Worm (Caenorhabditis elegans) whole organism, mixed stage, embryonic: ENCODE measurements around the gene pir-2.
A peak's percentile ranks its signal among the peaks of the same experiment; 100 is the strongest.

Source experiments
- M03D4.4 ChIP-seq: sonication (generic microtip); optimal IDR thresholded peaks from 2 replicates; lab custom pipeline; 2017; ENCODE audit warnings: mild to moderate bottlenecking, missing genetic modification characterization, missing compliant biosample characterization
- bed-3 ChIP-seq: fragments of 200-800 bp; sonication (Bioruptor generic); optimal IDR thresholded peaks from 3 replicates; lab custom pipeline; 2018; ENCODE audit warnings: mild to moderate bottlenecking, missing genetic modification characterization, moderate library complexity, missing compliant biosample characterization
- blmp-1 ChIP-seq: fragments of 150-350 bp; optimal IDR thresholded peaks from 2 replicates; lab custom pipeline; 2014; ENCODE audit warnings: missing biosample characterization, missing genetic modification characterization
- ceh-39 ChIP-seq: fragments of 150-350 bp; optimal IDR thresholded peaks from 2 replicates; lab custom pipeline; 2014; ENCODE audit warnings: missing biosample characterization, missing genetic modification characterization
- ceh-43 ChIP-seq: fragments of 200-800 bp; sonication (Bioruptor generic); optimal IDR thresholded peaks from 2 replicates; lab custom pipeline; 2018; ENCODE audit warnings: mild to moderate bottlenecking, missing genetic modification characterization, moderate library complexity, missing compliant biosample characterization
- ceh-83 ChIP-seq: fragments of 200-800 bp; sonication (Bioruptor generic); optimal IDR thresholded peaks from 2 replicates; lab custom pipeline; 2018; ENCODE audit warnings: mild to moderate bottlenecking, missing genetic modification characterization, missing compliant biosample characterization
- ces-1 ChIP-seq: fragments of 150-350 bp; optimal IDR thresholded peaks from 2 replicates; lab custom pipeline; 2014; ENCODE audit warnings: missing biosample characterization, missing genetic modification reagents, missing genetic modification characterization
- cnd-1 ChIP-seq: fragments of 200-800 bp; sonication (Bioruptor generic); optimal IDR thresholded peaks from 2 replicates; lab custom pipeline; 2018; ENCODE audit warnings: mild to moderate bottlenecking, missing genetic modification characterization, missing compliant biosample characterization
- drap-1 ChIP-seq: fragments of 200-800 bp; sonication (Bioruptor generic); optimal IDR thresholded peaks from 3 replicates; lab custom pipeline; 2018; ENCODE audit warnings: mild to moderate bottlenecking, missing genetic modification characterization, missing compliant biosample characterization
- elt-1 ChIP-seq: sonication (generic microtip); optimal IDR thresholded peaks from 2 replicates; lab custom pipeline; 2017; ENCODE audit warnings: missing genetic modification characterization, mild to moderate bottlenecking, missing compliant biosample characterization, antibody characterized with exemption, moderate library complexity, borderline replicate concordance; ENCODE audit not compliant: insufficient read depth
- elt-3 ChIP-seq: fragments of 150-350 bp; optimal IDR thresholded peaks from 2 replicates; lab custom pipeline; 2014; ENCODE audit warnings: missing biosample characterization, missing genetic modification characterization
- flh-1 ChIP-seq: fragments of 200-800 bp; sonication (Bioruptor generic); optimal IDR thresholded peaks from 2 replicates; lab custom pipeline; 2018; ENCODE audit warnings: mild to moderate bottlenecking, missing genetic modification characterization, moderate library complexity, missing compliant biosample characterization
- ham-2 ChIP-seq: fragments of 200-800 bp; sonication (Bioruptor generic); optimal IDR thresholded peaks from 2 replicates; lab custom pipeline; 2018; ENCODE audit warnings: mild to moderate bottlenecking, missing genetic modification characterization, missing compliant biosample characterization
- hlh-1 ChIP-seq: fragments of 150-350 bp; optimal IDR thresholded peaks from 2 replicates; lab custom pipeline; 2014; ENCODE audit warnings: missing biosample characterization, missing genetic modification reagents, missing genetic modification characterization
- lin-13 ChIP-seq: fragments of 150-350 bp; optimal IDR thresholded peaks from 2 replicates; lab custom pipeline; 2014; ENCODE audit warnings: missing biosample characterization, missing genetic modification characterization
- lin-32 ChIP-seq: fragments of 200-800 bp; sonication (Bioruptor generic); optimal IDR thresholded peaks from 2 replicates; lab custom pipeline; 2018; ENCODE audit warnings: mild to moderate bottlenecking, missing genetic modification characterization, missing compliant biosample characterization
- lsy-2 ChIP-seq: fragments of 150-350 bp; optimal IDR thresholded peaks from 2 replicates; lab custom pipeline; 2014; ENCODE audit warnings: missing biosample characterization, missing genetic modification characterization
- mab-5 ChIP-seq: fragments of 150-350 bp; optimal IDR thresholded peaks from 2 replicates; lab custom pipeline; 2014; ENCODE audit warnings: missing biosample characterization, missing genetic modification characterization
- mep-1 ChIP-seq: fragments of 150-350 bp; optimal IDR thresholded peaks from 2 replicates; lab custom pipeline; 2017; ENCODE audit warnings: missing biosample characterization, missing genetic modification reagents, missing genetic modification characterization, inconsistent platforms
- mls-2 ChIP-seq: sonication (generic microtip); optimal IDR thresholded peaks from 2 replicates; lab custom pipeline; 2016; ENCODE audit warnings: mild to moderate bottlenecking, missing genetic modification characterization, moderate library complexity, missing compliant biosample characterization
- nhr-12 ChIP-seq: fragments of 150-350 bp; optimal IDR thresholded peaks from 2 replicates; lab custom pipeline; 2014; ENCODE audit warnings: missing biosample characterization, missing genetic modification characterization
- nhr-2 ChIP-seq: fragments of 150-350 bp; optimal IDR thresholded peaks from 2 replicates; lab custom pipeline; 2014; ENCODE audit warnings: missing biosample characterization, missing genetic modification characterization
- nhr-76 ChIP-seq: sonication (generic microtip); optimal IDR thresholded peaks from 2 replicates; lab custom pipeline; 2017; ENCODE audit warnings: missing biosample characterization, missing genetic modification characterization
- sem-2 ChIP-seq: fragments of 200-800 bp; sonication (Bioruptor generic); optimal IDR thresholded peaks from 2 replicates; lab custom pipeline; 2018; ENCODE audit warnings: mild to moderate bottlenecking, missing genetic modification characterization, missing compliant biosample characterization
- snpc-4 ChIP-seq: fragments of 150-350 bp; optimal IDR thresholded peaks from 2 replicates; lab custom pipeline; 2014; ENCODE audit warnings: missing biosample characterization, missing genetic modification characterization
- sptf-1 ChIP-seq: sonication (generic microtip); optimal IDR thresholded peaks from 2 replicates; lab custom pipeline; 2017; ENCODE audit warnings: mild to moderate bottlenecking, missing genetic modification characterization, moderate library complexity, missing compliant biosample characterization
- tbx-8 ChIP-seq: fragments of 200-800 bp; sonication (Bioruptor generic); optimal IDR thresholded peaks from 2 replicates; lab custom pipeline; 2018; ENCODE audit warnings: mild to moderate bottlenecking, missing genetic modification characterization, moderate library complexity, missing compliant biosample characterization
- unc-120 ChIP-seq: sonication (generic microtip); optimal IDR thresholded peaks from 2 replicates; lab custom pipeline; 2017; ENCODE audit warnings: missing genetic modification characterization, missing compliant biosample characterization; ENCODE audit not compliant: poor library complexity, severe bottlenecking
- unc-39 ChIP-seq: fragments of 150-350 bp; optimal IDR thresholded peaks from 2 replicates; lab custom pipeline; 2014; ENCODE audit warnings: missing biosample characterization, missing genetic modification characterization
- unc-62 ChIP-seq: fragments of 150-350 bp; optimal IDR thresholded peaks from 2 replicates; lab custom pipeline; 2014; ENCODE audit warnings: missing biosample characterization, missing genetic modification reagents, missing genetic modification characterization
- zip-8 ChIP-seq: fragments of 150-350 bp; optimal IDR thresholded peaks from 2 replicates; lab custom pipeline; 2014; ENCODE audit warnings: missing biosample characterization, missing genetic modification characterization
- ztf-11 ChIP-seq: fragments of 150-350 bp; optimal IDR thresholded peaks from 2 replicates; lab custom pipeline; 2014; ENCODE audit warnings: missing biosample characterization, missing genetic modification characterization

Gene pir-2

DNA sequence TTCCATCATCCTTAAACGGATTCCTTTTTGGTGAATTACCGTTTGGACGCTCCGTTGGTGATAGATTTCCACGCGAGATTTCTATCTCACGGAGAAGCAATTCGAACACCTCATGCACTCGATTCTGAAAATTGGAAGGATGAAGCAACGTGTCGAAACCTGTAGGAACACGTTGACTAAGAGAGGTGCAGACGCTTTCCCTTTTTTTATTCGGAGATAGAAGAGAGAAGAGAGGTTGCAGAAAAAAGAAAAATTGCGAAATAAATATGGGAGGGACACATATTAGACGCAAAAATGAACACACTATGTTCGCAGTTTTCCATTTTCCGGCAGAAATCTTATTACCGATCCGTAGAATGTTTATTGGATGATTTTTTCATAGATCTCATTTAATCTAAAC lies 11.3 kb upstream of the pir-2 start:
- TF ChIP-seq nhr-76 (tag; lab: Kevin White, UChicago) (no peak), drap-1 (GFP tag; lab: Kevin White, UChicago) (no peak)

- no peak for TF ChIP-seq sem-2
- TF ChIP-seq, all 35 proteins: peak for 0
Measured at ce11 chrIII:9453962-9454361, 10.5 kb upstream of the pir-2 start, which contains the start of gene F54C8.7. Gene F54C8.7 (minus strand): TSS chrIII:9454062.

- TF ChIP-seq ceh-39 (tag; lab: Kevin White, UChicago) (no peak), drap-1 (GFP tag; lab: Kevin White, UChicago) (no peak), unc-62 (peak; percentile 22), zip-8 (no peak), nhr-2 (tag; lab: Kevin White, UChicago) (peak; percentile 96), ztf-11 (tag; lab: Kevin White, UChicago) (peak; percentile 24), mls-2 (peak; percentile 83), unc-39 (peak; percentile 16), sptf-1 (peak; percentile 45), tbx-8 (GFP tag; lab: Kevin White, UChicago) (no peak), flh-1 (GFP tag; lab: Kevin White, UChicago) (no peak), cnd-1 (tag; lab: Kevin White, UChicago) (peak; percentile 11), elt-3 (no peak), ces-1 (GFP tag; lab: Kevin White, UChicago) (peak; percentile 72), hlh-1 (tag; lab: Kevin White, UChicago) (no peak), ham-2 (GFP tag; lab: Kevin White, UChicago) (peak; percentile 76), mep-1 (tag; lab: Kevin White, UChicago) (peak; percentile 11), bed-3 (GFP tag; lab: Kevin White, UChicago) (no peak), lsy-2 (tag; lab: Kevin White, UChicago) (peak; percentile 63), lin-32 (GFP tag; lab: Kevin White, UChicago) (peak; percentile 5), blmp-1 (tag; lab: Kevin White, UChicago) (no peak), ceh-83 (GFP tag; lab: Kevin White, UChicago) (no peak), ceh-43 (GFP tag; lab: Kevin White, UChicago) (peak; percentile 67)
Measured at ce11 chrIII:9450933-9451332, 7.5 kb upstream of the pir-2 start.

ce11 chrIII:9449831-9450230 lies 6.4 kb upstream of the pir-2 start, which contains the start of gene F54C8.6:
Gene F54C8.6 (minus strand): TSS chrIII:9449931.
- TF ChIP-seq nhr-2 (tag; lab: Kevin White, UChicago) = no peak
- TF ChIP-seq nhr-76 (tag; lab: Kevin White, UChicago) = no peak
- no peak for TF ChIP-seq M03D4.4 (tag; lab: Kevin White, UChicago)
- no peak for TF ChIP-seq mab-5 (tag; lab: Kevin White, UChicago)
- no peak for TF ChIP-seq tbx-8 (GFP tag; lab: Kevin White, UChicago)
- no peak for TF ChIP-seq zip-8
- no peak for TF ChIP-seq unc-39
- no peak for TF ChIP-seq sem-2

ce11 chrIII:9442846-9443245 lies 588 bp downstream of the pir-2 start:
- TF ChIP-seq sem-2 (no peak), ham-2 (GFP tag; lab: Kevin White, UChicago) (no peak), mls-2 (no peak), lin-32 (GFP tag; lab: Kevin White, UChicago) (no peak), M03D4.4 (tag; lab: Kevin White, UChicago) (no peak), drap-1 (GFP tag; lab: Kevin White, UChicago) (no peak), unc-39 (no peak), nhr-12 (tag; lab: Kevin White, UChicago) (no peak), nhr-2 (tag; lab: Kevin White, UChicago) (no peak)

DNA sequence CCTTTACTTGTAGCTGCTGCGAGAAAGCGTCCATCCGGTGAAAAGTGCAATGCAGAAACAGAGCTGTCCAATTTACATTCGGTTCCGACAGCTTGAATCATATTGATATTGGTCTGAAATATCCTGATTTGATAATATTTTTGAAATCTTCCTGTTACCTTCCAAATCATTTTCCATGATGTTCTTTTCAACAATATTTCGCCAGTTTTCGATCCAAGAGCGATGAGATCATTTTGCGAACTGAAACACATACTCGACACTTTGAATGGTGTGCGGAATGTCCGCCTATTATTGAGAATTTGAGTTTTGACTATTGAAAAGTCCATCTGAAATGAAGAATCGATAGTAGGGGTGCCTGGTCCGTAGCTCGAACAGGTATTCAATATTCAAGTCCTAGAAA lies 2.3 kb downstream of the pir-2 start, which contains the start of gene emb-30:
Gene emb-30, minus strand, starts transcription at position 328 of the 400 bp plus-strand sequence.
- TF ChIP-seq lin-13 (tag; lab: Kevin White, UChicago) (no peak), sem-2 (no peak), snpc-4 (tag; lab: Kevin White, UChicago) (no peak), ztf-11 (tag; lab: Kevin White, UChicago) (no peak), mep-1 (tag; lab: Kevin White, UChicago) (no peak), elt-1 (tag; lab: Kevin White, UChicago) (no peak), lsy-2 (tag; lab: Kevin White, UChicago) (no peak), tbx-8 (GFP tag; lab: Kevin White, UChicago) (no peak), unc-120 (tag; lab: Kevin White, UChicago) (no peak), ham-2 (GFP tag; lab: Kevin White, UChicago) (no peak), bed-3 (GFP tag; lab: Kevin White, UChicago) (no peak), nhr-2 (tag; lab: Kevin White, UChicago) (no peak), drap-1 (GFP tag; lab: Kevin White, UChicago) (no peak), sptf-1 (no peak), zip-8 (no peak), nhr-76 (tag; lab: Kevin White, UChicago) (no peak), cnd-1 (tag; lab: Kevin White, UChicago) (no peak)
